Fruit fly (Drosophila melanogaster): ENCODE measurements around the gene CG14195.

dm6 chrX:19164726-19165125 lies 47.2 kb downstream of the CG14195 start:
- peak; percentile 76 for TF ChIP-seq psq (GFP tag; optimal IDR thresholded peaks at IDR 0.05)
- TF ChIP-seq foxo (GFP tag; optimal IDR thresholded peaks at IDR 0.05) = peak in 1 of 2 experiments; percentile 83
- TF ChIP-seq fru (GFP tag; optimal IDR thresholded peaks at IDR 0.05) = peak; percentile 77
- TF ChIP-seq usp (GFP tag; optimal IDR thresholded peaks at IDR 0.05) = no peak
- no peak for TF ChIP-seq tai (GFP tag; optimal IDR thresholded peaks at IDR 0.05)
- no peak for TF ChIP-seq jim (GFP tag; optimal IDR thresholded peaks at IDR 0.05)
- TF ChIP-seq rgr (GFP tag; optimal IDR thresholded peaks at IDR 0.05) = peak; percentile 67
- peak; percentile 29 for TF ChIP-seq woc (GFP tag; optimal IDR thresholded peaks at IDR 0.05)
- no peak for TF ChIP-seq Dfd (GFP tag; optimal IDR thresholded peaks at IDR 0.05)
- no peak for TF ChIP-seq dsf (GFP tag; optimal IDR thresholded peaks at IDR 0.05; ENCODE audit: borderline replicate concordance)
- no peak for TF ChIP-seq Abd-B (GFP tag; optimal IDR thresholded peaks at IDR 0.05)
- no peak for TF ChIP-seq Hr78 (GFP tag; optimal IDR thresholded peaks at IDR 0.05)
- TF ChIP-seq Myc (optimal IDR thresholded peaks at IDR 0.05) = no peak

All from whole organism, wandering third instar larva.